Fruit fly (Drosophila melanogaster) whole organism, wandering third instar larva: ENCODE results near the gene CG14627.

Experiments
- CG9705 ChIP-seq: fragments of 200-800 bp; sonication (Bioruptor generic); optimal IDR thresholded peaks from 2 replicates; lab custom pipeline; 2018; ENCODE audit warnings: missing biosample characterization, mild to moderate bottlenecking, missing genetic modification characterization
- Sp1 ChIP-seq: fragments of 200-800 bp; sonication (Bioruptor generic); optimal IDR thresholded peaks from 3 replicates; lab custom pipeline; 2019; ENCODE audit warnings: missing biosample characterization, mild to moderate bottlenecking, missing genetic modification characterization, moderate library complexity
- fru ChIP-seq: fragments of 200-800 bp; sonication (Bioruptor generic); optimal IDR thresholded peaks from 3 replicates; lab custom pipeline; 2016; ENCODE audit warnings: missing biosample characterization, mild to moderate bottlenecking, missing genetic modification characterization
- h ChIP-seq: fragments of 200-800 bp; sonication (Bioruptor generic); optimal IDR thresholded peaks from 3 replicates; lab custom pipeline; 2016; ENCODE audit warnings: missing biosample characterization, mild to moderate bottlenecking, missing genetic modification characterization
- pan ChIP-seq: fragments of >200 bp; optimal IDR thresholded peaks from 2 replicates; lab custom pipeline; 2017
- usp ChIP-seq: fragments of >200 bp; optimal IDR thresholded peaks from 2 replicates; lab custom pipeline; 2017; ENCODE audit warnings: missing biosample characterization, missing genetic modification characterization

dm6 chrX:1231707-1232106 lies 50.3 kb downstream of the CG14627 start:
- TF ChIP-seq fru (GFP tag; lab: Kevin White, UChicago), result no peak
- no peak for TF ChIP-seq Sp1 (GFP tag; lab: Kevin White, UChicago)
- no peak for TF ChIP-seq h (GFP tag; lab: Kevin White, UChicago)
- no peak for TF ChIP-seq pan
- no peak for TF ChIP-seq usp
- TF ChIP-seq CG9705 (GFP tag; lab: Kevin White, UChicago), result no peak
